Fruit fly (Drosophila melanogaster): ENCODE measurements around the gene Ppm1.

The Ppm1 gene

dm6 chr3L:591370-591769 lies 10.2 kb downstream of the Ppm1 start:
- no peak for TF ChIP-seq CG32121 (GFP tag; IDR thresholded peaks at IDR 0.05)
- no peak for TF ChIP-seq EcR (GFP tag; optimal IDR thresholded peaks at IDR 0.05)
- TF ChIP-seq gl (tag; optimal IDR thresholded peaks at IDR 0.05): peak; percentile 31
- no peak for TF ChIP-seq Ets98B (GFP tag; IDR thresholded peaks at IDR 0.05)
- no peak for TF ChIP-seq rn (GFP tag; IDR thresholded peaks at IDR 0.05)
- peak; percentile 39; the same call in 1 of the 3 replicates for TF ChIP-seq CG4496 (GFP tag; IDR thresholded peaks at IDR 0.05)
- no peak for TF ChIP-seq Pif1B (GFP tag; optimal IDR thresholded peaks at IDR 0.05)
- TF ChIP-seq CG17806 (tag; optimal IDR thresholded peaks at IDR 0.05): peak; percentile 46
- TF ChIP-seq D1 (tag; optimal IDR thresholded peaks at IDR 0.05): no peak
- TF ChIP-seq CG8301 (tag; optimal IDR thresholded peaks at IDR 0.05): no peak
- TF ChIP-seq CG13204 (GFP tag; optimal IDR thresholded peaks at IDR 0.05): no peak
- no peak for TF ChIP-seq CG12605 (GFP tag; IDR thresholded peaks at IDR 0.05)
- TF ChIP-seq Pif1A (GFP tag; optimal IDR thresholded peaks at IDR 0.05): no peak
- TF ChIP-seq Snoo (tag; optimal IDR thresholded peaks at IDR 0.05): no peak
- peak; percentile 42 for TF ChIP-seq CG9948 (tag; optimal IDR thresholded peaks at IDR 0.05)
- TF ChIP-seq CG15710 (tag; optimal IDR thresholded peaks at IDR 0.05): peak; percentile 39
- TF ChIP-seq CG8159 (tag; optimal IDR thresholded peaks at IDR 0.05): no peak
- TF ChIP-seq CG34367 (tag; optimal IDR thresholded peaks at IDR 0.05): no peak
- TF ChIP-seq CG10348 (GFP tag; IDR thresholded peaks at IDR 0.05): no peak
- peak; percentile 51; the same call in 1 of the 3 replicates for TF ChIP-seq fd96Ca (GFP tag; IDR thresholded peaks at IDR 0.05)
- no peak for TF ChIP-seq CG14655 (GFP tag; optimal IDR thresholded peaks at IDR 0.05)

DNA sequence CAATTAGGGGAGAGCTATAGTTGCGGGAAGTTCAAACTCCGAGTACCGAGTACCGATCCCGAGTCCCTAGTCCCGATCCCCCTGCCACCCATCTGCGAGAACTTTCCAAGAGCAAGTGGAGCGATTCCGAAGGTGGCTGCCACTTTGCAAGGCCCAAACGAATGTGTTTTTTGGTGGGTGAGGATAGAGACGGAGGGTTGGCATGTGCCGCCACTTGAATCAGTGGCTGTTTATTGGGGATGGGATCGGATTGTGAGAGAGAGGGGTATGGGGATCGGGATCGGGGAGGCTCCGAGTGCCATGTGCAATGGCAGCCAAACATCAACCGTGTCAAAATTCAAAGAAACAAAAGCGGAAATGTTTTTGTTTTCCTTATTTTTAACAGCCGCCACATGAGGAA lies 11.1 kb downstream of the Ppm1 start:
- TF ChIP-seq Pif1A (GFP tag; optimal IDR thresholded peaks at IDR 0.05): no peak
- no peak for TF ChIP-seq CG13204 (GFP tag; optimal IDR thresholded peaks at IDR 0.05)
- TF ChIP-seq D1 (tag; optimal IDR thresholded peaks at IDR 0.05): no peak
- TF ChIP-seq gl (tag; optimal IDR thresholded peaks at IDR 0.05): no peak

DNA sequence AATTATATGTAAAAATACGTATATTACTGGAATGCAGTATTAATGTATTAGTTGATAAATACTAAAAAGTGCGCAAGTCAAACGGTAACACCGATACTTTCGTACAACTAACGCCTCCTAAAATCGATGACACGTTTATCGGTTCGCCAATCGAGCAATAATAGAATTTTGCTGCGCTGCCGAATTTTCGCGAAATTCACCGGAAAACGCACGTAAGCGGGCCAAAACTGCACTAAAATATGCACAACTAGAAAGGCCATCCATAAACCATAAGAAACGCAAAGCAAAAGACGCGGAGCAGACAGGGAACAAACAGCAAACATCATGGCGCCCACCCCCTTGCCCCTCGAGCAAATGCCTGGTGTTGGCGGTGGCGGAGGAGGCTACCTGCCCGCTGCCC lies 12.0 kb downstream of the Ppm1 start, which contains the start of gene MED14:
TSS of gene MED14 (plus strand) at position 145 of the 400 bp plus-strand sequence.
- TF ChIP-seq gl (tag; optimal IDR thresholded peaks at IDR 0.05) (no peak), fd96Ca (GFP tag; IDR thresholded peaks at IDR 0.05) (no peak), Pif1A (GFP tag; optimal IDR thresholded peaks at IDR 0.05) (no peak), CG8301 (tag; optimal IDR thresholded peaks at IDR 0.05) (no peak), CG14655 (GFP tag; optimal IDR thresholded peaks at IDR 0.05) (no peak), EcR (GFP tag; optimal IDR thresholded peaks at IDR 0.05) (no peak), Snoo (tag; optimal IDR thresholded peaks at IDR 0.05) (no peak), CG12605 (GFP tag; IDR thresholded peaks at IDR 0.05) (no peak), CG15710 (tag; optimal IDR thresholded peaks at IDR 0.05) (no peak), CG17806 (tag; optimal IDR thresholded peaks at IDR 0.05) (no peak), D1 (tag; optimal IDR thresholded peaks at IDR 0.05) (no peak), CG32121 (GFP tag; IDR thresholded peaks at IDR 0.05) (no peak), CG10348 (GFP tag; IDR thresholded peaks at IDR 0.05) (no peak), rn (GFP tag; IDR thresholded peaks at IDR 0.05) (no peak), Ets98B (GFP tag; IDR thresholded peaks at IDR 0.05) (no peak)

DNA sequence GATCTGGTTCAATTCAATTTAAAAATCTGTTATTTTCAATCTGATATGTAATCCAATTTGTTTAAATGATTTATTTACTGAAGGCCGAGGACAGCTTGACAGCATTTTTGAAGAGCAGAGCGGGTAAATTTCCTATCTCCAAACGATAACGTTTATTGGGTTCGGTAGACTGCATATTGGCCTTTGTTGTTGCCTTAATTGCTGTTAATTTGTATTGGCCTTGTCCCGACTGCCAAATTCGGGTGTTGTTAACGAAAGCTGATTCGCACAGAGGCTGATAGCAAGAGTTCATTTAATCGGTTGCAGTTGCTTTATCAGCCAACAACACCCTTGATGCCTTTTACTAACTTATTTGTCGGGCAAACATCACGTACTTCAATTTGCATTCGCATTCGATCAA lies 20.0 kb downstream of the Ppm1 start:
- TF ChIP-seq CG34367 (tag; optimal IDR thresholded peaks at IDR 0.05): no peak
- TF ChIP-seq Snoo (tag; optimal IDR thresholded peaks at IDR 0.05): no peak
- no peak for TF ChIP-seq CG4496 (GFP tag; IDR thresholded peaks at IDR 0.05)
- no peak for TF ChIP-seq rn (GFP tag; IDR thresholded peaks at IDR 0.05)
- TF ChIP-seq fd96Ca (GFP tag; IDR thresholded peaks at IDR 0.05): no peak
- TF ChIP-seq Ets98B (GFP tag; IDR thresholded peaks at IDR 0.05): no peak
- no peak for TF ChIP-seq Pif1B (GFP tag; optimal IDR thresholded peaks at IDR 0.05)
- TF ChIP-seq CG8301 (tag; optimal IDR thresholded peaks at IDR 0.05): no peak
- TF ChIP-seq CG8159 (tag; optimal IDR thresholded peaks at IDR 0.05): no peak
- no peak for TF ChIP-seq CG15710 (tag; optimal IDR thresholded peaks at IDR 0.05)
- no peak for TF ChIP-seq CG12605 (GFP tag; IDR thresholded peaks at IDR 0.05)
- TF ChIP-seq CG14655 (GFP tag; optimal IDR thresholded peaks at IDR 0.05): no peak
- TF ChIP-seq CG9948 (tag; optimal IDR thresholded peaks at IDR 0.05): no peak
- TF ChIP-seq CG13204 (GFP tag; optimal IDR thresholded peaks at IDR 0.05): no peak
- no peak for TF ChIP-seq gl (tag; optimal IDR thresholded peaks at IDR 0.05)
- TF ChIP-seq EcR (GFP tag; optimal IDR thresholded peaks at IDR 0.05): no peak
- no peak for TF ChIP-seq CG17806 (tag; optimal IDR thresholded peaks at IDR 0.05)
- no peak for TF ChIP-seq Pif1A (GFP tag; optimal IDR thresholded peaks at IDR 0.05)
- no peak for TF ChIP-seq D1 (tag; optimal IDR thresholded peaks at IDR 0.05)

DNA sequence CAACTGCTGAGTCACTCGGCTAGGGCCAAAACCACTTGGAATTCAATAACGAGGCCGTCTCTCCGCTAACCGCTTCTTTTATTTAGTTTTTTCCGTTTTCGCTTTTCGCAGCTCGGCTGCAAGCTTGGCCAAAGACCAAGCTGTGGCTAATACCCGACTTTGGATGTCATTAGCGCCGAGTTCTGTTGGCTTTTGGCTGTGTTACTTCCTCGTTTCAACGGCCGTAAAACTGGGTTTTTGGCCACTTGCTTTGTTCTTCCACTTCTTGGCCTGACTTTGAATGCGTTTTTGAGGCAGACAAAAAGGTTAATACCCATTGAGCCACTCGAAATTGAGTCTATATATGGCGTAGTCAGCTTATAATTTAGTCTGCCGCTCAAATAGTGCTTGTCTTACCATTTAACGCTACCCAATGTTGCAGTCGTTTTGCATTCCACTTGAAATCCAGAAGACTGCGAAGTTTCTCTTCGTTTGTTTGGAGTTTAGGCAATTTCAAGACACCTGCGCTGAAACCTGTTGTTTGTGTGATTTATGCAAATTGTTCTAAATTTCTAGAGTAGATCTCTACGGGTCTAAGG lies 20.5 kb downstream of the Ppm1 start:
- TF ChIP-seq CG9948 (tag; optimal IDR thresholded peaks at IDR 0.05): no peak
- 0 out of 3 replicates have a peak, but pooled peaks have one; percentile 17 for TF ChIP-seq CG4496 (GFP tag; IDR thresholded peaks at IDR 0.05)

DNA sequence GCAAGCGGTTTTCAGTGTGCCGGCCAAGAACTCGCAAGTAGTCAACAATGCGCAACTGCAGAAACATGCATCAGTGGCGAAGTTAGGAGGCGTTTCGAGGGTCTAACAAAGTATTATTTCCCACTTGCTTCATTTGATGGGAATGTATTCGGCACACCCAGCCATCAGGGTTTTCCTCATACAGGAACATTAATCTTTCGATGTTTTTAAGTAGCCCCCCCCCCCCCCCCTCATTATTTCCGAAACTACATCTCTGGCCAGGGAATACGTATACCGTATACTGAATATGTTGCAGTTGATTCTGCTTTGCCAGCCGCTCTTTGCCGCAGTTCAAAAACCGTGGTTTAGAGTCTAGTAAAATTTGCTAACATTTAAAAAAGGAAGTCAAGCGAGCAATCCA lies 21.4 kb downstream of the Ppm1 start:
- TF ChIP-seq fd96Ca (GFP tag; IDR thresholded peaks at IDR 0.05): peak; percentile 94
- TF ChIP-seq rn (GFP tag; IDR thresholded peaks at IDR 0.05): peak; percentile 69
- no peak for TF ChIP-seq CG34367 (tag; optimal IDR thresholded peaks at IDR 0.05)
- no peak for TF ChIP-seq CG8159 (tag; optimal IDR thresholded peaks at IDR 0.05)
- no peak for TF ChIP-seq CG17806 (tag; optimal IDR thresholded peaks at IDR 0.05)
- no peak for TF ChIP-seq Pif1A (GFP tag; optimal IDR thresholded peaks at IDR 0.05)
- TF ChIP-seq CG32121 (GFP tag; IDR thresholded peaks at IDR 0.05): peak; percentile 86
- no peak for TF ChIP-seq CG14655 (GFP tag; optimal IDR thresholded peaks at IDR 0.05)
- peak; percentile 32 for TF ChIP-seq Snoo (tag; optimal IDR thresholded peaks at IDR 0.05)
- TF ChIP-seq Pif1B (GFP tag; optimal IDR thresholded peaks at IDR 0.05): no peak
- peak; percentile 86 for TF ChIP-seq CG10348 (GFP tag; IDR thresholded peaks at IDR 0.05)
- no peak for TF ChIP-seq CG9948 (tag; optimal IDR thresholded peaks at IDR 0.05)
- peak; percentile 90 for TF ChIP-seq Ets98B (GFP tag; IDR thresholded peaks at IDR 0.05)
- peak; percentile 27 for TF ChIP-seq CG15710 (tag; optimal IDR thresholded peaks at IDR 0.05)
- TF ChIP-seq CG4496 (GFP tag; IDR thresholded peaks at IDR 0.05): peak; percentile 90
- no peak for TF ChIP-seq CG13204 (GFP tag; optimal IDR thresholded peaks at IDR 0.05)
- TF ChIP-seq CG12605 (GFP tag; IDR thresholded peaks at IDR 0.05): peak; percentile 68
- no peak for TF ChIP-seq D1 (tag; optimal IDR thresholded peaks at IDR 0.05)

Measured in whole organism, pupa.